Worm (Caenorhabditis elegans) whole organism, L1 larva: ENCODE data around the gene T02H6.3.

Source experiments
- F16B12.6 ChIP-seq: fragments of 150-350 bp; optimal IDR thresholded peaks from 2 replicates; lab custom pipeline; 2014; ENCODE audit warnings: missing biosample characterization, missing genetic modification characterization
- Y116A8C.19 ChIP-seq: sonication (generic microtip); optimal IDR thresholded peaks from 2 replicates; lab custom pipeline; 2016; ENCODE audit warnings: missing compliant biosample characterization, missing genetic modification characterization, borderline replicate concordance
- alr-1 ChIP-seq: fragments of 200-800 bp; sonication (Bioruptor generic); optimal IDR thresholded peaks from 2 replicates; lab custom pipeline; 2018; ENCODE audit warnings: borderline replicate concordance, mild to moderate bottlenecking, missing genetic modification characterization, missing compliant biosample characterization
- ceh-63 ChIP-seq: fragments of 200-800 bp; sonication (Bioruptor generic); optimal IDR thresholded peaks from 2 replicates; lab custom pipeline; 2018; ENCODE audit warnings: mild to moderate bottlenecking, missing genetic modification characterization, missing compliant biosample characterization
- ceh-82 ChIP-seq, 3 experiments: fragments of 150-350 bp in 1 of 3; sonication (generic microtip) in 2 of 3; optimal IDR thresholded peaks; 2 replicates each; lab custom pipeline; 2014 to 2017; ENCODE audit warnings: missing biosample characterization in 3 of 3, missing genetic modification characterization in 3 of 3
- efl-1 ChIP-seq, 4 experiments: fragments of 150-350 bp; optimal IDR thresholded peaks in 3 of 4; peaks in 1 of 4; 1 replicate in 1 of 4; 2 replicates in 3 of 4; lab custom pipeline; 2014; ENCODE audit warnings: missing biosample characterization in 2 of 4, missing genetic modification characterization in 2 of 4, missing genetic modification reagents in 2 of 4
- egl-13 ChIP-seq: sonication (generic microtip); optimal IDR thresholded peaks from 2 replicates; lab custom pipeline; 2016; ENCODE audit warnings: missing genotype, missing genetic modification reagents, missing genetic modification characterization, missing compliant biosample characterization
- egl-27 ChIP-seq, 2 experiments: fragments of 150-350 bp in 1 of 2; sonication (generic microtip); optimal IDR thresholded peaks; 3 replicates each; lab custom pipeline; 2017 to 2018; ENCODE audit warnings: missing biosample characterization in 2 of 2, missing genetic modification characterization in 2 of 2, missing genetic modification reagents in 2 of 2
- elt-2 ChIP-seq: sonication (generic microtip); optimal IDR thresholded peaks from 2 replicates; lab custom pipeline; 2016; ENCODE audit warnings: missing genetic modification characterization, mild to moderate bottlenecking, inconsistent platforms, missing compliant biosample characterization, missing genetic modification reagents
- fkh-4 ChIP-seq: sonication (generic microtip); optimal IDR thresholded peaks from 2 replicates; lab custom pipeline; 2016; ENCODE audit warnings: missing compliant biosample characterization, missing genetic modification characterization, borderline replicate concordance
- fkh-8 ChIP-seq: sonication (generic microtip); optimal IDR thresholded peaks from 2 replicates; lab custom pipeline; 2016; ENCODE audit warnings: mild to moderate bottlenecking, missing genetic modification characterization, missing compliant biosample characterization
- fos-1 ChIP-seq: fragments of 150-350 bp; optimal IDR thresholded peaks from 2 replicates; lab custom pipeline; 2014; ENCODE audit warnings: missing biosample characterization, missing genetic modification characterization
- hlh-17 ChIP-seq: fragments of 200-800 bp; sonication (Bioruptor generic); optimal IDR thresholded peaks from 2 replicates; lab custom pipeline; 2018; ENCODE audit warnings: missing genetic modification characterization, mild to moderate bottlenecking, missing compliant biosample characterization, moderate library complexity, borderline replicate concordance
- hpl-2 ChIP-seq: fragments of 150-350 bp; optimal IDR thresholded peaks from 2 replicates; lab custom pipeline; 2014; ENCODE audit warnings: missing biosample characterization, missing genetic modification reagents, missing genetic modification characterization
- jun-1 ChIP-seq: fragments of 150-350 bp; optimal IDR thresholded peaks from 2 replicates; lab custom pipeline; 2014; ENCODE audit warnings: missing biosample characterization, missing genetic modification reagents, missing genetic modification characterization
- lin-35 ChIP-seq, 2 experiments: fragments of 150-350 bp; optimal IDR thresholded peaks; 2 replicates each; lab custom pipeline; 2014; ENCODE audit warnings: missing biosample characterization in 2 of 2, missing genetic modification characterization in 2 of 2, missing genetic modification reagents in 2 of 2
- lin-39 ChIP-seq: fragments of 150-350 bp; optimal IDR thresholded peaks from 2 replicates; lab custom pipeline; 2014; ENCODE audit warnings: missing biosample characterization, missing genetic modification reagents, missing genetic modification characterization
- lsy-2 ChIP-seq, 2 experiments: fragments of 150-350 bp; optimal IDR thresholded peaks; 2 replicates each; lab custom pipeline; 2014; ENCODE audit warnings: missing biosample characterization in 2 of 2, missing genetic modification characterization in 2 of 2
- mep-1 ChIP-seq: fragments of 150-350 bp; optimal IDR thresholded peaks from 2 replicates; lab custom pipeline; 2014; ENCODE audit warnings: missing biosample characterization, missing genetic modification characterization
- nhr-11 ChIP-seq: fragments of 150-350 bp; optimal IDR thresholded peaks from 2 replicates; lab custom pipeline; 2014; ENCODE audit warnings: missing biosample characterization, missing genetic modification characterization
- nhr-76 ChIP-seq: sonication (generic microtip); optimal IDR thresholded peaks from 2 replicates; lab custom pipeline; 2017; ENCODE audit warnings: missing biosample characterization, missing genetic modification characterization
- nhr-90 ChIP-seq: sonication (generic microtip); optimal IDR thresholded peaks from 2 replicates; lab custom pipeline; 2016; ENCODE audit warnings: mild to moderate bottlenecking, missing genetic modification characterization, missing compliant biosample characterization; ENCODE audit not compliant: poor library complexity
- pax-3 ChIP-seq: fragments of 200-800 bp; sonication (Bioruptor generic); optimal IDR thresholded peaks from 2 replicates; lab custom pipeline; 2018; ENCODE audit warnings: mild to moderate bottlenecking, missing genetic modification characterization, moderate library complexity, missing compliant biosample characterization
- rnt-1 ChIP-seq: sonication (generic microtip); optimal IDR thresholded peaks from 2 replicates; lab custom pipeline; 2016; ENCODE audit warnings: mild to moderate bottlenecking, missing genetic modification characterization, moderate library complexity, missing compliant biosample characterization
- sox-4 ChIP-seq: sonication (generic microtip); optimal IDR thresholded peaks from 2 replicates; lab custom pipeline; 2016; ENCODE audit warnings: missing genetic modification characterization, missing compliant biosample characterization
- swsn-7 ChIP-seq: sonication (generic microtip); optimal IDR thresholded peaks from 2 replicates; lab custom pipeline; 2016; ENCODE audit warnings: missing genetic modification characterization, missing compliant biosample characterization
- tbx-2 ChIP-seq: sonication (generic microtip); optimal IDR thresholded peaks from 2 replicates; lab custom pipeline; 2016; ENCODE audit warnings: missing genetic modification characterization, missing compliant biosample characterization
- unc-62 ChIP-seq: fragments of 150-350 bp; optimal IDR thresholded peaks from 2 replicates; lab custom pipeline; 2014; ENCODE audit warnings: missing biosample characterization, missing genetic modification reagents, missing genetic modification characterization
- unc-86 ChIP-seq: sonication (generic microtip); optimal IDR thresholded peaks from 2 replicates; lab custom pipeline; 2016; ENCODE audit warnings: missing genetic modification characterization, missing compliant biosample characterization
- vab-15 ChIP-seq: sonication (generic microtip); optimal IDR thresholded peaks from 2 replicates; lab custom pipeline; 2017; ENCODE audit warnings: missing genotype, mild to moderate bottlenecking, missing genetic modification characterization, missing compliant biosample characterization
- xbp-1 ChIP-seq: sonication (generic microtip); optimal IDR thresholded peaks from 2 replicates; lab custom pipeline; 2016; ENCODE audit warnings: missing genetic modification characterization, missing compliant biosample characterization
- ztf-11 ChIP-seq, 2 experiments: sonication (generic microtip); optimal IDR thresholded peaks; 2 replicates each; lab custom pipeline; 2016 to 2017; ENCODE audit warnings: missing genetic modification characterization in 2 of 2, missing biosample characterization in 1 of 2, missing compliant biosample characterization in 1 of 2
- ztf-4 ChIP-seq: fragments of 150-350 bp; optimal IDR thresholded peaks from 2 replicates; lab custom pipeline; 2014; ENCODE audit warnings: missing biosample characterization, missing genetic modification characterization

T02H6.3 gene

ce11 chrII:651324-651723 is 40.3 kb upstream of the T02H6.3 start:
- TF ChIP-seq lin-39 (no peak), ztf-11 (tag; optimal IDR thresholded peaks at IDR 0.05; lab: Kevin White, UChicago) (no peak), jun-1 (tag; lab: Kevin White, UChicago) (no peak), nhr-90 (no peak), elt-2 (tag; lab: Kevin White, UChicago) (no peak), Y116A8C.19 (tag; lab: Kevin White, UChicago) (no peak), lsy-2 (tag; optimal IDR thresholded peaks at IDR 0.05; lab: Kevin White, UChicago) (no peak), hpl-2 (GFP tag; lab: Kevin White, UChicago) (no peak), egl-27 (tag; optimal IDR thresholded peaks at IDR 0.05; lab: Kevin White, UChicago) (no peak), nhr-11 (no peak)
- TF ChIP-seq, all 84 proteins: peak for 0

- no peak for TF ChIP-seq hlh-17
- no peak for TF ChIP-seq fkh-8
- no peak for TF ChIP-seq unc-62 (GFP tag; lab: Kevin White, UChicago)
- no peak for TF ChIP-seq fkh-4 (tag; lab: Kevin White, UChicago)
- TF ChIP-seq lin-35 (GFP tag; optimal IDR thresholded peaks at IDR 0.05; lab: Kevin White, UChicago) = no peak
- no peak for TF ChIP-seq ztf-4 (tag; lab: Kevin White, UChicago)
- TF ChIP-seq mep-1 = no peak
- TF ChIP-seq nhr-11 = no peak
- no peak for TF ChIP-seq rnt-1 (tag; lab: Kevin White, UChicago)
- no peak for TF ChIP-seq nhr-76 (tag; lab: Kevin White, UChicago)
- TF ChIP-seq jun-1 (tag; lab: Kevin White, UChicago) = no peak
- TF ChIP-seq elt-2 (tag; lab: Kevin White, UChicago) = no peak
Measured at ce11 chrII:658369-658768, 33.3 kb upstream of the T02H6.3 start, which contains the start of gene sdz-24. TSS of gene sdz-24 (plus strand) at chrII:658669.

- TF ChIP-seq tbx-2 (no peak), xbp-1 (tag; lab: Kevin White, UChicago) (no peak)
Measured at ce11 chrII:661696-662095, 30.0 kb upstream of the T02H6.3 start, which contains the start of gene sri-45. TSS of gene sri-45 (minus strand) at chrII:661796.

- TF ChIP-seq efl-1 (optimal IDR thresholded peaks at IDR 0.05; lab: Kevin White, UChicago) (no peak), efl-1 (GFP tag; optimal IDR thresholded peaks at IDR 0.05 in 1 of 2; lab: Kevin White, UChicago) (peak in 1 of 2 experiments; percentile 74), vab-15 (tag; lab: Kevin White, UChicago) (no peak)
Measured at ce11 chrII:667864-668263, 23.8 kb upstream of the T02H6.3 start.

ce11 chrII:671025-671424 is 20.6 kb upstream of the T02H6.3 start, which contains the start of gene sri-46:
TSS of gene sri-46 (minus strand) at chrII:671125.
- TF ChIP-seq egl-13 = no peak
- no peak for TF ChIP-seq ceh-63 (GFP tag; lab: Kevin White, UChicago)
- TF ChIP-seq sox-4 (tag; lab: Kevin White, UChicago) = no peak
- no peak for TF ChIP-seq ceh-82 (tag; optimal IDR thresholded peaks at IDR 0.05; lab: Kevin White, UChicago)
- no peak for TF ChIP-seq swsn-7 (tag; lab: Kevin White, UChicago)
- no peak for TF ChIP-seq F16B12.6 (tag; lab: Kevin White, UChicago)
- no peak for TF ChIP-seq fos-1 (tag; lab: Kevin White, UChicago)
- no peak for TF ChIP-seq pax-3
- TF ChIP-seq unc-86 (tag; lab: Kevin White, UChicago) = no peak
- no peak for TF ChIP-seq Y116A8C.19 (tag; lab: Kevin White, UChicago)
- TF ChIP-seq alr-1 = no peak
